Worm (Caenorhabditis elegans): ENCODE measurements around the gene nlp-61.

- TF ChIP-seq W03F9.2 (tag; optimal IDR thresholded peaks at IDR 0.05) = no peak
- TF ChIP-seq him-1 (tag; optimal IDR thresholded peaks at IDR 0.05) = no peak
- TF ChIP-seq dao-5 (tag; optimal IDR thresholded peaks at IDR 0.05) = no peak
These were observed 43.5 kb upstream of the nlp-61 start for ce11 chrX:7583930-7584329.

All from whole organism, L4/young adult.